Worm (Caenorhabditis elegans): ENCODE data around the gene nhr-211.

ce11 chrV:438094-438493, 48.7 kb upstream of the nhr-211 start, which contains the start of gene B0554.1:
- TF ChIP-seq flt-1 (GFP tag; IDR thresholded peaks at IDR 0.05) (no peak), tab-1 (GFP tag; IDR thresholded peaks at IDR 0.05) (no peak), ztf-23 (GFP tag; IDR thresholded peaks at IDR 0.05) (no peak), med-1 (GFP tag; optimal IDR thresholded peaks at IDR 0.05; ENCODE audit: insufficient read depth) (no peak)

Data from whole organism, midembryonic.